Fruit fly (Drosophila melanogaster) whole organism, prepupa: ENCODE measurements around the gene Myt1.
A peak's percentile ranks its signal among the peaks of the same experiment; 100 is the strongest.

Experiments
- Blimp-1 ChIP-seq: fragments of 200-800 bp; sonication (Bioruptor generic); optimal IDR thresholded peaks from 3 replicates; lab custom pipeline; 2017; ENCODE audit warnings: missing biosample characterization, missing genetic modification characterization, mild to moderate bottlenecking, moderate library complexity, missing genetic modification reagents
- CG10631 ChIP-seq: fragments of 200-800 bp; sonication (Bioruptor generic); optimal IDR thresholded peaks from 2 replicates; lab custom pipeline; 2016; ENCODE audit warnings: missing biosample characterization, missing genetic modification characterization
- CG11294 ChIP-seq: fragments of 200-800 bp; sonication (Bioruptor generic); IDR thresholded peaks from 2 replicates; pipeline ENCODE4 v1.3.6; 2022; ENCODE audit warnings: missing biosample characterization, missing genetic modification characterization
- CG11902 ChIP-seq: fragments of 200-800 bp; sonication (Bioruptor generic); optimal IDR thresholded peaks from 3 replicates; lab custom pipeline; 2016; ENCODE audit warnings: missing biosample characterization, missing genetic modification characterization
- CG15336 ChIP-seq: fragments of 200-800 bp; sonication (Bioruptor generic); IDR thresholded peaks from 2 replicates; pipeline ENCODE4 v1.3.6; 2022; ENCODE audit warnings: missing biosample characterization, missing genetic modification characterization
- CG16779 ChIP-seq: fragments of 200-800 bp; sonication (Bioruptor generic); optimal IDR thresholded peaks from 3 replicates; lab custom pipeline; 2017; ENCODE audit warnings: missing biosample characterization, mild to moderate bottlenecking, missing genetic modification characterization
- CG3032 ChIP-seq: fragments of 200-800 bp; optimal IDR thresholded peaks from 2 replicates; lab custom pipeline; 2019; ENCODE audit warnings: missing biosample characterization, mild to moderate bottlenecking, missing genetic modification characterization, moderate library complexity
- CG31627 ChIP-seq: fragments of 200-800 bp; sonication (Bioruptor generic); optimal IDR thresholded peaks from 3 replicates; lab custom pipeline; 2016; ENCODE audit warnings: missing biosample characterization, missing genetic modification characterization
- CG34406 ChIP-seq: fragments of 200-800 bp; sonication (Bioruptor generic); optimal IDR thresholded peaks from 3 replicates; lab custom pipeline; 2016; ENCODE audit warnings: missing biosample characterization, missing genetic modification characterization
- CG3919 ChIP-seq: fragments of 200-800 bp; sonication (Bioruptor generic); optimal IDR thresholded peaks from 3 replicates; lab custom pipeline; 2016; ENCODE audit warnings: missing biosample characterization, missing genetic modification characterization
- CG4318 ChIP-seq: fragments of 200-800 bp; sonication (Bioruptor generic); optimal IDR thresholded peaks from 3 replicates; lab custom pipeline; 2017; ENCODE audit warnings: missing biosample characterization, mild to moderate bottlenecking, missing genetic modification characterization
- CG6163 ChIP-seq: fragments of 200-800 bp; sonication (Bioruptor generic); IDR thresholded peaks from 3 replicates; pipeline ENCODE4 v1.3.6; 2022; ENCODE audit warnings: missing biosample characterization, missing genetic modification characterization
- CG6854 ChIP-seq: fragments of 200-800 bp; sonication (Bioruptor generic); optimal IDR thresholded peaks from 2 replicates; lab custom pipeline; 2017; ENCODE audit warnings: missing biosample characterization, mild to moderate bottlenecking, missing genetic modification characterization
- CG7368 ChIP-seq: fragments of 200-800 bp; sonication (Bioruptor generic); optimal IDR thresholded peaks from 3 replicates; lab custom pipeline; 2016; ENCODE audit warnings: missing biosample characterization, missing genetic modification characterization
- CG8632 ChIP-seq: fragments of 200-800 bp; sonication (Bioruptor generic); optimal IDR thresholded peaks from 3 replicates; lab custom pipeline; 2016; ENCODE audit warnings: missing biosample characterization, missing genetic modification characterization
- CG9139 ChIP-seq: fragments of 200-800 bp; sonication (Bioruptor generic); optimal IDR thresholded peaks from 3 replicates; lab custom pipeline; 2017; ENCODE audit warnings: missing biosample characterization, mild to moderate bottlenecking, missing genetic modification characterization
- Eip78C ChIP-seq: fragments of 200-800 bp; sonication (Bioruptor generic); peaks from one replicate; lab custom pipeline; 2016; ENCODE audit warnings: missing biosample characterization, missing genetic modification characterization
- Ets21C ChIP-seq: fragments of 200-800 bp; sonication (Bioruptor generic); optimal IDR thresholded peaks from 3 replicates; lab custom pipeline; 2016; ENCODE audit warnings: missing biosample characterization, missing genetic modification characterization
- Hr38 ChIP-seq: sonication (Bioruptor generic); optimal IDR thresholded peaks from 2 replicates; lab custom pipeline; 2016; ENCODE audit warnings: missing biosample characterization, missing genetic modification characterization
- Hr39 ChIP-seq: fragments of 200-800 bp; sonication (Bioruptor generic); optimal IDR thresholded peaks from 2 replicates; lab custom pipeline; 2016; ENCODE audit warnings: missing biosample characterization, missing genetic modification characterization
- Met ChIP-seq: fragments of 200-800 bp; sonication (Bioruptor generic); optimal IDR thresholded peaks from 3 replicates; lab custom pipeline; 2016; ENCODE audit warnings: missing biosample characterization, missing genetic modification characterization
- Sox102F ChIP-seq: fragments of 200-800 bp; sonication (Bioruptor generic); optimal IDR thresholded peaks from 2 replicates; lab custom pipeline; 2016; ENCODE audit warnings: missing biosample characterization, mild to moderate bottlenecking, missing genetic modification characterization
- Sox15 ChIP-seq: fragments of 200-800 bp; sonication (Bioruptor generic); optimal IDR thresholded peaks from 3 replicates; lab custom pipeline; 2016; ENCODE audit warnings: missing biosample characterization, missing genetic modification characterization
- achi ChIP-seq: fragments of 200-800 bp; sonication (Bioruptor generic); optimal IDR thresholded peaks from 3 replicates; lab custom pipeline; 2016; ENCODE audit warnings: missing biosample characterization, missing genetic modification characterization
- acj6 ChIP-seq: fragments of 200-800 bp; sonication (Bioruptor generic); optimal IDR thresholded peaks from 3 replicates; lab custom pipeline; 2016; ENCODE audit warnings: missing biosample characterization, missing genetic modification characterization
- cyc ChIP-seq: fragments of 200-800 bp; sonication (Bioruptor generic); optimal IDR thresholded peaks from 3 replicates; lab custom pipeline; 2016; ENCODE audit warnings: missing biosample characterization, missing genetic modification characterization
- dsx ChIP-seq: fragments of 200-800 bp; optimal IDR thresholded peaks from 3 replicates; lab custom pipeline; 2019; ENCODE audit warnings: missing biosample characterization, mild to moderate bottlenecking, missing genetic modification characterization, moderate library complexity; ENCODE audit not compliant: poor library complexity, severe bottlenecking
- esn ChIP-seq: fragments of 200-800 bp; sonication (Bioruptor generic); optimal IDR thresholded peaks from 2 replicates; lab custom pipeline; 2016; ENCODE audit warnings: missing biosample characterization, mild to moderate bottlenecking, missing genetic modification characterization, moderate library complexity
- fd59A ChIP-seq: fragments of 200-800 bp; sonication (Bioruptor generic); optimal IDR thresholded peaks from 2 replicates; lab custom pipeline; 2017; ENCODE audit warnings: missing biosample characterization, mild to moderate bottlenecking, missing genetic modification characterization, missing genetic modification reagents
- fd85E ChIP-seq: fragments of 200-800 bp; sonication (Bioruptor generic); optimal IDR thresholded peaks from 3 replicates; lab custom pipeline; 2016; ENCODE audit warnings: missing biosample characterization, missing genetic modification characterization
- lz ChIP-seq: fragments of 200-800 bp; sonication (Bioruptor generic); optimal IDR thresholded peaks from 3 replicates; lab custom pipeline; 2016; ENCODE audit warnings: missing biosample characterization, missing genetic modification characterization
- net ChIP-seq: fragments of 200-800 bp; sonication (Bioruptor generic); optimal IDR thresholded peaks from 3 replicates; lab custom pipeline; 2016; ENCODE audit warnings: missing biosample characterization, missing genetic modification characterization
- pdm3 ChIP-seq: fragments of 200-800 bp; sonication (Bioruptor generic); optimal IDR thresholded peaks from 3 replicates; lab custom pipeline; 2016; ENCODE audit warnings: missing biosample characterization, missing genetic modification characterization
- topi ChIP-seq: fragments of 200-800 bp; sonication (Bioruptor generic); optimal IDR thresholded peaks from 3 replicates; lab custom pipeline; 2016; ENCODE audit warnings: missing biosample characterization, missing genetic modification characterization
- vri ChIP-seq: fragments of 200-800 bp; sonication (Bioruptor generic); optimal IDR thresholded peaks from 3 replicates; lab custom pipeline; 2016; ENCODE audit warnings: missing biosample characterization, mild to moderate bottlenecking, missing genetic modification characterization

The Myt1 gene

dm6 chr3L:5793967-5794366 lies 14.6 kb upstream of the Myt1 start, which contains the start of gene Bre1:
Gene Bre1 (minus strand): TSS chr3L:5794192.
- TF ChIP-seq CG3032 (no peak), pdm3 (GFP tag; lab: Kevin White, UChicago) (no peak), CG9139 (GFP tag; lab: Kevin White, UChicago) (no peak), Sox102F (no peak), topi (GFP tag; lab: Kevin White, UChicago) (no peak), net (GFP tag; lab: Kevin White, UChicago) (no peak), CG4318 (GFP tag; lab: Kevin White, UChicago) (no peak)

- TF ChIP-seq acj6 (GFP tag; lab: Kevin White, UChicago) = no peak
- no peak for TF ChIP-seq fd85E (GFP tag; lab: Kevin White, UChicago)
- TF ChIP-seq dsx = no peak
- peak; percentile 57 for TF ChIP-seq lz (GFP tag; lab: Kevin White, UChicago)
- peak; percentile 17 for TF ChIP-seq CG31627 (GFP tag; lab: Kevin White, UChicago)
- peak; percentile 43 for TF ChIP-seq Hr39 (GFP tag; lab: Kevin White, UChicago)
- TF ChIP-seq topi (GFP tag; lab: Kevin White, UChicago) = peak; percentile 36
- TF ChIP-seq Ets21C (GFP tag; lab: Kevin White, UChicago) = no peak
- peak; percentile 27; the same call in 1 of the 2 replicates for TF ChIP-seq CG15336 (GFP tag; lab: Robert Waterston, UW)
- TF ChIP-seq Hr38 (GFP tag; lab: Kevin White, UChicago) = no peak
- TF ChIP-seq CG4318 (GFP tag; lab: Kevin White, UChicago) = no peak
- peak; percentile 37 for TF ChIP-seq cyc (GFP tag; lab: Kevin White, UChicago)
- no peak for TF ChIP-seq CG16779 (tag; lab: Kevin White, UChicago)
- TF ChIP-seq CG8632 = peak; percentile 24
- no peak for TF ChIP-seq Sox15 (GFP tag; lab: Kevin White, UChicago)
- TF ChIP-seq CG3032 = peak; percentile 34
- peak; percentile 86 for TF ChIP-seq Eip78C (GFP tag; lab: Kevin White, UChicago)
- peak; percentile 60 for TF ChIP-seq esn
Measured at dm6 chr3L:5789663-5790062, 10.3 kb upstream of the Myt1 start.

dm6 chr3L:5788823-5789222 lies 9.4 kb upstream of the Myt1 start:
- TF ChIP-seq CG6163 (no peak), CG11294 (no peak), CG7368 (GFP tag; lab: Kevin White, UChicago) (no peak), achi (GFP tag; lab: Kevin White, UChicago) (no peak), CG11902 (GFP tag; lab: Kevin White, UChicago) (no peak), CG3032 (no peak), fd59A (GFP tag; lab: Kevin White, UChicago) (no peak)

- no peak for TF ChIP-seq CG9139 (GFP tag; lab: Kevin White, UChicago)
- TF ChIP-seq Met (GFP tag; lab: Kevin White, UChicago) = no peak
- no peak for TF ChIP-seq CG3919
- TF ChIP-seq CG6854 (GFP tag; lab: Kevin White, UChicago) = no peak
- TF ChIP-seq CG10631 = no peak
- TF ChIP-seq CG11294 = no peak
- TF ChIP-seq CG34406 (GFP tag; lab: Kevin White, UChicago) = no peak
- no peak for TF ChIP-seq Eip78C (GFP tag; lab: Kevin White, UChicago)
- no peak for TF ChIP-seq CG4318 (GFP tag; lab: Kevin White, UChicago)
Measured at dm6 chr3L:5787476-5787875, 8.1 kb upstream of the Myt1 start.

dm6 chr3L:5786604-5787003 lies 7.2 kb upstream of the Myt1 start, which contains the start of gene Cralbp:
Gene Cralbp (minus strand): TSS chr3L:5786718.
- TF ChIP-seq vri (GFP tag; lab: Kevin White, UChicago) (no peak), Blimp-1 (GFP tag; lab: Kevin White, UChicago) (peak; percentile 51)
